Worm (Caenorhabditis elegans) whole organism, young adult: ENCODE data around the gene nas-29.

ENCODE experiments used
- C06A6.2 ChIP-seq: fragments of 200-800 bp; sonication (Bioruptor generic); conservative IDR thresholded peaks from 2 replicates; pipeline ENCODE4 v1.3.6; 2022; ENCODE audit warnings: missing genetic modification characterization, missing compliant biosample characterization
- F49E8.2 ChIP-seq: sonication (generic microtip); optimal IDR thresholded peaks from 3 replicates; lab custom pipeline; 2017; ENCODE audit warnings: missing genetic modification characterization, mild to moderate bottlenecking, missing compliant biosample characterization, antibody characterized with exemption, moderate library complexity; ENCODE audit not compliant: insufficient read depth
- F52B5.7 ChIP-seq: sonication (generic microtip); optimal IDR thresholded peaks from 2 replicates; lab custom pipeline; 2016; ENCODE audit warnings: mild to moderate bottlenecking, missing genetic modification characterization, missing compliant biosample characterization
- F55B11.4 ChIP-seq: sonication (generic microtip); optimal IDR thresholded peaks from 2 replicates; lab custom pipeline; 2016; ENCODE audit warnings: missing compliant biosample characterization, missing genetic modification characterization, borderline replicate concordance; ENCODE audit not compliant: insufficient read depth
- K11D2.4 ChIP-seq: fragments of 200-800 bp; sonication (Bioruptor generic); IDR thresholded peaks from 2 replicates; pipeline ENCODE4 v1.3.6; 2022; ENCODE audit warnings: missing genetic modification reagents, missing genetic modification characterization, missing compliant biosample characterization
- K12H6.12 ChIP-seq: fragments of 200-800 bp; sonication (Bioruptor generic); optimal IDR thresholded peaks from 2 replicates; lab custom pipeline; 2018; ENCODE audit warnings: mild to moderate bottlenecking, missing genetic modification characterization, missing compliant biosample characterization
- Y53G8AR.9 ChIP-seq: fragments of 200-800 bp; sonication (Bioruptor generic); conservative IDR thresholded peaks from 2 replicates; pipeline ENCODE4 v1.3.6; 2022; ENCODE audit warnings: missing genetic modification reagents, missing genetic modification characterization, missing compliant biosample characterization
- Y67H2A.10 ChIP-seq: fragments of 200-800 bp; sonication (Bioruptor generic); conservative IDR thresholded peaks from 2 replicates; pipeline ENCODE4 v1.3.6; 2022; ENCODE audit warnings: missing genetic modification reagents, missing genetic modification characterization, missing compliant biosample characterization
- ZK185.1 ChIP-seq: sonication (generic microtip); optimal IDR thresholded peaks from 2 replicates; lab custom pipeline; 2016; ENCODE audit warnings: mild to moderate bottlenecking, missing genetic modification characterization, missing compliant biosample characterization; ENCODE audit not compliant: poor library complexity, severe bottlenecking
- aptf-2 ChIP-seq: fragments of 200-800 bp; sonication (Bioruptor generic); conservative IDR thresholded peaks from 2 replicates; pipeline ENCODE4 v1.3.6; 2022; ENCODE audit warnings: missing genetic modification reagents, missing genetic modification characterization, missing compliant biosample characterization
- atf-7 ChIP-seq: sonication (generic microtip); optimal IDR thresholded peaks from 2 replicates; lab custom pipeline; 2017; ENCODE audit warnings: mild to moderate bottlenecking, missing genetic modification characterization, missing compliant biosample characterization
- attf-5 ChIP-seq: fragments of 200-800 bp; sonication (Bioruptor generic); optimal IDR thresholded peaks from 2 replicates; lab custom pipeline; 2018; ENCODE audit warnings: mild to moderate bottlenecking, missing genetic modification characterization, missing compliant biosample characterization
- attf-6 ChIP-seq: fragments of 200-800 bp; sonication (Bioruptor generic); IDR thresholded peaks from 2 replicates; pipeline ENCODE4 v1.3.6; 2022; ENCODE audit warnings: missing genetic modification reagents, missing genetic modification characterization, missing compliant biosample characterization
- cebp-1 ChIP-seq, 2 experiments: fragments of 200-800 bp in 1 of 2; sonication (Bioruptor generic) in 1 of 2; sonication (generic microtip) in 1 of 2; IDR thresholded peaks in 1 of 2; optimal IDR thresholded peaks in 1 of 2; 2 replicates each; pipeline versions ENCODE4 v1.3.6 to Lab custom; 2017 to 2022; ENCODE audit warnings: missing compliant biosample characterization in 2 of 2, missing genetic modification characterization in 2 of 2, mild to moderate bottlenecking in 1 of 2, missing genetic modification reagents in 1 of 2, moderate library complexity in 1 of 2
- ceh-27 ChIP-seq: fragments of 200-800 bp; sonication (Bioruptor generic); optimal IDR thresholded peaks from 2 replicates; lab custom pipeline; 2018; ENCODE audit warnings: mild to moderate bottlenecking, missing genetic modification characterization, moderate library complexity, missing compliant biosample characterization
- chd-7 ChIP-seq: sonication (generic microtip); optimal IDR thresholded peaks from 2 replicates; lab custom pipeline; 2016; ENCODE audit warnings: mild to moderate bottlenecking, missing genetic modification characterization, moderate library complexity, missing compliant biosample characterization
- dox-1 ChIP-seq: fragments of 200-800 bp; sonication (Bioruptor generic); IDR thresholded peaks from 2 replicates; pipeline ENCODE4 v1.3.6; 2022; ENCODE audit warnings: missing genetic modification reagents, missing genetic modification characterization, missing compliant biosample characterization
- egl-44 ChIP-seq: fragments of 200-800 bp; sonication (Bioruptor generic); IDR thresholded peaks from 2 replicates; pipeline ENCODE4 v1.3.6; 2022; ENCODE audit warnings: missing genetic modification reagents, missing genetic modification characterization, missing compliant biosample characterization
- egrh-3 ChIP-seq: fragments of 200-800 bp; sonication (Bioruptor generic); IDR thresholded peaks from 2 replicates; pipeline ENCODE4 v1.3.6; 2022; ENCODE audit warnings: missing genetic modification reagents, missing genetic modification characterization, missing compliant biosample characterization
- hlh-12 ChIP-seq: sonication (generic microtip); optimal IDR thresholded peaks from 2 replicates; lab custom pipeline; 2016; ENCODE audit warnings: missing genetic modification characterization, missing compliant biosample characterization
- hmg-1.2 ChIP-seq: fragments of 200-800 bp; sonication (Bioruptor generic); IDR thresholded peaks from 2 replicates; pipeline ENCODE4 v1.3.6; 2022; ENCODE audit warnings: missing genetic modification reagents, missing genetic modification characterization, missing compliant biosample characterization
- let-526 ChIP-seq: fragments of 200-800 bp; sonication (Bioruptor generic); IDR thresholded peaks from 2 replicates; pipeline ENCODE4 v1.3.6; 2022; ENCODE audit warnings: missing genetic modification reagents, missing genetic modification characterization, missing compliant biosample characterization
- let-607 ChIP-seq, 2 experiments: fragments of 200-800 bp in 1 of 2; sonication (Bioruptor generic) in 1 of 2; sonication (generic microtip) in 1 of 2; optimal IDR thresholded peaks; 2 replicates each; lab custom pipeline; 2016 to 2018; ENCODE audit warnings: mild to moderate bottlenecking in 2 of 2, missing compliant biosample characterization in 2 of 2, missing genetic modification characterization in 2 of 2, moderate library complexity in 2 of 2, missing genotype in 1 of 2
- lin-26 ChIP-seq: fragments of 200-800 bp; sonication (Bioruptor generic); IDR thresholded peaks from 2 replicates; pipeline ENCODE4 v1.3.6; 2022; ENCODE audit warnings: missing genetic modification reagents, missing genetic modification characterization, missing compliant biosample characterization
- lin-35 ChIP-seq, 3 experiments: fragments of 150-350 bp in 2 of 3; sonication (generic microtip) in 1 of 3; optimal IDR thresholded peaks; 2 replicates each; lab custom pipeline; 2014 to 2018; ENCODE audit warnings: missing biosample characterization in 3 of 3, missing genetic modification characterization in 3 of 3, missing genetic modification reagents in 3 of 3
- lin-40 ChIP-seq: sonication (generic microtip); optimal IDR thresholded peaks from 2 replicates; lab custom pipeline; 2016; ENCODE audit warnings: missing genetic modification characterization, mild to moderate bottlenecking, missing compliant biosample characterization, missing genotype, missing genetic modification reagents
- lin-54 ChIP-seq: fragments of 200-800 bp; sonication (Bioruptor generic); optimal IDR thresholded peaks from 2 replicates; lab custom pipeline; 2018; ENCODE audit warnings: mild to moderate bottlenecking, missing genetic modification characterization, missing compliant biosample characterization
- lsl-1 ChIP-seq: fragments of 200-800 bp; sonication (Bioruptor generic); optimal IDR thresholded peaks from 2 replicates; lab custom pipeline; 2018; ENCODE audit warnings: mild to moderate bottlenecking, missing genetic modification characterization, moderate library complexity, missing compliant biosample characterization
- madf-10 ChIP-seq: sonication (generic microtip); optimal IDR thresholded peaks from 2 replicates; lab custom pipeline; 2016; ENCODE audit warnings: mild to moderate bottlenecking, missing genetic modification characterization, missing compliant biosample characterization
- madf-6 ChIP-seq: fragments of 200-800 bp; sonication (Bioruptor generic); IDR thresholded peaks from 2 replicates; pipeline ENCODE4 v1.3.6; 2022; ENCODE audit warnings: missing genetic modification reagents, missing genetic modification characterization, missing compliant biosample characterization
- mcd-1 ChIP-seq: fragments of 200-800 bp; sonication (Bioruptor generic); IDR thresholded peaks from 2 replicates; pipeline ENCODE4 v1.3.6; 2022; ENCODE audit warnings: missing genetic modification reagents, missing genetic modification characterization, missing compliant biosample characterization
- mel-28 ChIP-seq: sonication (generic microtip); optimal IDR thresholded peaks from 2 replicates; lab custom pipeline; 2016; ENCODE audit warnings: borderline replicate concordance, mild to moderate bottlenecking, missing genetic modification characterization, missing compliant biosample characterization
- nhr-80 ChIP-seq: sonication (generic microtip); optimal IDR thresholded peaks from 2 replicates; lab custom pipeline; 2016; ENCODE audit warnings: missing genetic modification characterization, missing compliant biosample characterization
- nhr-90 ChIP-seq: sonication (generic microtip); optimal IDR thresholded peaks from 2 replicates; lab custom pipeline; 2016; ENCODE audit warnings: missing genotype, mild to moderate bottlenecking, missing genetic modification characterization, missing compliant biosample characterization
- pbrm-1 ChIP-seq: fragments of 200-800 bp; sonication (Bioruptor generic); IDR thresholded peaks from 2 replicates; pipeline ENCODE4 v1.3.6; 2022; ENCODE audit warnings: missing genetic modification reagents, missing genetic modification characterization, missing compliant biosample characterization
- rcor-1 ChIP-seq: fragments of 200-800 bp; sonication (Bioruptor generic); IDR thresholded peaks from 2 replicates; pipeline ENCODE4 v1.3.6; 2022; ENCODE audit warnings: missing genetic modification reagents, missing genetic modification characterization, missing compliant biosample characterization
- repo-1 ChIP-seq: sonication (generic microtip); optimal IDR thresholded peaks from 2 replicates; lab custom pipeline; 2017; ENCODE audit warnings: mild to moderate bottlenecking, missing genetic modification characterization, missing compliant biosample characterization
- snpc-4 ChIP-seq, 5 experiments: fragments of 150-350 bp in 1 of 5; sonication (generic microtip) in 4 of 5; optimal IDR thresholded peaks; 2 replicates each; lab custom pipeline; 2014 to 2018; ENCODE audit warnings: missing genetic modification characterization in 5 of 5, missing biosample characterization in 3 of 5, antibody characterized with exemption in 2 of 5, mild to moderate bottlenecking in 2 of 5, missing compliant biosample characterization in 2 of 5, missing genotype in 2 of 5, moderate library complexity in 2 of 5, missing genetic modification reagents in 1 of 5
- somi-1 ChIP-seq: fragments of 200-800 bp; sonication (Bioruptor generic); optimal IDR thresholded peaks from 2 replicates; lab custom pipeline; 2018; ENCODE audit warnings: mild to moderate bottlenecking, missing genetic modification characterization, missing compliant biosample characterization
- tbp1 ChIP-seq: fragments of 200-800 bp; sonication (Bioruptor generic); optimal IDR thresholded peaks from 2 replicates; lab custom pipeline; 2018; ENCODE audit warnings: mild to moderate bottlenecking, missing genetic modification characterization, missing compliant biosample characterization
- tlf-1 ChIP-seq: fragments of 200-800 bp; sonication (Bioruptor generic); optimal IDR thresholded peaks from 2 replicates; lab custom pipeline; 2018; ENCODE audit warnings: mild to moderate bottlenecking, missing genetic modification characterization, missing compliant biosample characterization
- zfh-2 ChIP-seq: fragments of 200-800 bp; sonication (Bioruptor generic); conservative IDR thresholded peaks from 2 replicates; pipeline ENCODE4 v1.3.6; 2022; ENCODE audit warnings: missing genetic modification reagents, missing genetic modification characterization, missing compliant biosample characterization
- ztf-18 ChIP-seq: sonication (generic microtip); optimal IDR thresholded peaks from 2 replicates; lab custom pipeline; 2016; ENCODE audit warnings: missing genotype, mild to moderate bottlenecking, missing genetic modification characterization, missing compliant biosample characterization
- ztf-22 ChIP-seq: fragments of 200-800 bp; sonication (Bioruptor generic); optimal IDR thresholded peaks from 2 replicates; lab custom pipeline; 2018; ENCODE audit warnings: mild to moderate bottlenecking, missing genetic modification characterization, moderate library complexity, missing compliant biosample characterization
- ztf-26 ChIP-seq: sonication (generic microtip); optimal IDR thresholded peaks from 2 replicates; lab custom pipeline; 2017; ENCODE audit warnings: missing genetic modification characterization, missing compliant biosample characterization
- ztf-28 ChIP-seq: fragments of 200-800 bp; sonication (Bioruptor generic); IDR thresholded peaks from 2 replicates; pipeline ENCODE4 v1.3.6; 2022; ENCODE audit warnings: missing genetic modification reagents, missing genetic modification characterization, missing compliant biosample characterization

Gene nas-29

ce11 chrII:5182451-5182850, 40.6 kb upstream of the nas-29 start:
- TF ChIP-seq F49E8.2 (tag; lab: Kevin White, UChicago) (no peak), attf-6 (no peak), atf-7 (peak; percentile 84), nhr-90 (peak; percentile 60), egrh-3 (0 out of 2 replicates have a peak, but pooled peaks have one; percentile 11), ztf-26 (tag; lab: Kevin White, UChicago) (peak; percentile 64), C06A6.2 (GFP tag; lab: Robert Waterston, UW) (peak; percentile 59; the same call in 1 of the 2 replicates), pbrm-1 (GFP tag; lab: Robert Waterston, UW) (peak; percentile 43; the same call in 1 of the 2 replicates), madf-6 (GFP tag; lab: Robert Waterston, UW) (peak; percentile 20; the same call in 1 of the 2 replicates), egl-44 (GFP tag; lab: Robert Waterston, UW) (peak; percentile 81; the same call in 1 of the 2 replicates), attf-5 (GFP tag; lab: Kevin White, UChicago) (peak; percentile 54), Y53G8AR.9 (peak; percentile 57; the same call in 1 of the 2 replicates), nhr-80 (tag; lab: Kevin White, UChicago) (peak; percentile 92), Y67H2A.10 (no peak), mel-28 (tag; lab: Kevin White, UChicago) (no peak), madf-10 (tag; lab: Kevin White, UChicago) (peak; percentile 22), K11D2.4 (0 out of 2 replicates have a peak, but pooled peaks have one; percentile 50), rcor-1 (GFP tag; lab: Robert Waterston, UW) (peak; percentile 42; the same call in 1 of the 2 replicates), lin-40 (peak; percentile 72), dox-1 (GFP tag; lab: Robert Waterston, UW) (peak; percentile 52; the same call in 1 of the 2 replicates), ceh-27 (GFP tag; lab: Kevin White, UChicago) (peak; percentile 63), lin-26 (GFP tag; lab: Robert Waterston, UW) (0 out of 2 replicates have a peak, but pooled peaks have one; percentile 24), ztf-18 (tag; lab: Kevin White, UChicago) (peak; percentile 17), aptf-2 (GFP tag; lab: Robert Waterston, UW) (no peak), lin-54 (GFP tag; lab: Kevin White, UChicago) (peak; percentile 20), let-526 (GFP tag; lab: Robert Waterston, UW) (peak; percentile 80), F55B11.4 (tag; lab: Kevin White, UChicago) (no peak), somi-1 (GFP tag; lab: Kevin White, UChicago) (peak; percentile 55), hlh-12 (tag; lab: Kevin White, UChicago) (no peak), mcd-1 (GFP tag; lab: Robert Waterston, UW) (peak; percentile 50), ZK185.1 (tag; lab: Kevin White, UChicago) (peak; percentile 75), lsl-1 (no peak), hmg-1.2 (GFP tag; lab: Robert Waterston, UW) (peak; percentile 74; the same call in 1 of the 2 replicates), cebp-1 (GFP tag; IDR thresholded peaks at IDR 0.05; lab: Robert Waterston, UW) (no peak), cebp-1 (tag; optimal IDR thresholded peaks at IDR 0.05; lab: Kevin White, UChicago) (peak; percentile 81), lin-35 (GFP tag; optimal IDR thresholded peaks at IDR 0.05; lab: Kevin White, UChicago) (peak in 1 of 3 experiments; percentile 60), tlf-1 (GFP tag; lab: Kevin White, UChicago) (peak; percentile 72), zfh-2 (peak; percentile 70), ztf-28 (GFP tag; lab: Robert Waterston, UW) (no peak), ztf-22 (GFP tag; lab: Kevin White, UChicago) (peak; percentile 74), chd-7 (tag; lab: Kevin White, UChicago) (peak; percentile 64), K12H6.12 (peak; percentile 52), let-607 (tag; optimal IDR thresholded peaks at IDR 0.05; lab: Kevin White, UChicago) (peak; percentile 93 to 94), repo-1 (tag; lab: Kevin White, UChicago) (peak; percentile 61), snpc-4 (GFP tag; optimal IDR thresholded peaks at IDR 0.05; lab: Kevin White, UChicago) (no peak), snpc-4 (tag; optimal IDR thresholded peaks at IDR 0.05; lab: Kevin White, UChicago) (peak in 3 of 4 experiments; percentile 19 to 56 (median 29)), F52B5.7 (no peak), tbp1 (GFP tag; lab: Kevin White, UChicago) (peak; percentile 46)
